Fruit fly (Drosophila melanogaster) whole organism, embryonic: ENCODE data around the gene Hsp22.

Experiments
- Adf1 ChIP-seq: fragments of 200-800 bp; sonication (Bioruptor generic); IDR thresholded peaks from 2 replicates; pipeline ENCODE4 v1.3.6; 2022; ENCODE audit warnings: missing biosample characterization, missing genetic modification characterization
- Aef1 ChIP-seq: fragments of 200-800 bp; sonication (Bioruptor generic); IDR thresholded peaks from 3 replicates; pipeline ENCODE4 v1.3.6; 2022; ENCODE audit warnings: missing biosample characterization, missing genetic modification characterization
- CG1024 ChIP-seq: fragments of 200-800 bp; sonication (Bioruptor generic); IDR thresholded peaks from 2 replicates; pipeline ENCODE4 v1.3.6; 2022; ENCODE audit warnings: missing biosample characterization, missing genetic modification characterization
- CG10565 ChIP-seq: fragments of 200-800 bp; sonication (Bioruptor generic); optimal IDR thresholded peaks from 3 replicates; lab custom pipeline; 2016; ENCODE audit warnings: missing biosample characterization, mild to moderate bottlenecking, missing genetic modification characterization
- CG12219 ChIP-seq: fragments of 200-800 bp; sonication (Bioruptor generic); optimal IDR thresholded peaks from 3 replicates; lab custom pipeline; 2018; ENCODE audit warnings: missing biosample characterization, mild to moderate bottlenecking, missing genetic modification characterization
- CG12391 ChIP-seq: fragments of 200-800 bp; sonication (Bioruptor generic); optimal IDR thresholded peaks from 3 replicates; lab custom pipeline; 2018; ENCODE audit warnings: missing biosample characterization, mild to moderate bottlenecking, missing genetic modification characterization, moderate library complexity
- CG13123 ChIP-seq: fragments of 200-800 bp; sonication (Bioruptor generic); optimal IDR thresholded peaks from 2 replicates; lab custom pipeline; 2016; ENCODE audit warnings: missing biosample characterization, missing genetic modification characterization
- CG14965 ChIP-seq: fragments of 200-800 bp; sonication (Bioruptor generic); optimal IDR thresholded peaks from 2 replicates; lab custom pipeline; 2016; ENCODE audit warnings: missing biosample characterization, missing genetic modification characterization, borderline replicate concordance
- CG15514 ChIP-seq: fragments of 200-800 bp; sonication (Bioruptor generic); optimal IDR thresholded peaks from 3 replicates; lab custom pipeline; 2017; ENCODE audit warnings: missing biosample characterization, missing genetic modification characterization, mild to moderate bottlenecking, moderate library complexity, missing genetic modification reagents
- CG17359 ChIP-seq: fragments of 200-800 bp; sonication (Bioruptor generic); optimal IDR thresholded peaks from 3 replicates; lab custom pipeline; 2018; ENCODE audit warnings: missing biosample characterization, mild to moderate bottlenecking, missing genetic modification characterization, moderate library complexity
- CG17802 ChIP-seq: fragments of 200-800 bp; sonication (Bioruptor generic); optimal IDR thresholded peaks from 2 replicates; lab custom pipeline; 2018; ENCODE audit warnings: missing biosample characterization, mild to moderate bottlenecking, missing genetic modification characterization, moderate library complexity
- CG1792 ChIP-seq: fragments of 200-800 bp; sonication (Bioruptor generic); optimal IDR thresholded peaks from 2 replicates; lab custom pipeline; 2016; ENCODE audit warnings: missing biosample characterization, missing genetic modification characterization
- CG2202 ChIP-seq: fragments of 200-800 bp; sonication (Bioruptor generic); optimal IDR thresholded peaks from 2 replicates; lab custom pipeline; 2018; ENCODE audit warnings: missing biosample characterization, mild to moderate bottlenecking, missing genetic modification characterization
- CG2678 ChIP-seq: fragments of 200-800 bp; sonication (Bioruptor generic); optimal IDR thresholded peaks from 3 replicates; lab custom pipeline; 2019; ENCODE audit warnings: missing biosample characterization, mild to moderate bottlenecking, missing genetic modification characterization, moderate library complexity
- CG2712 ChIP-seq: fragments of 200-800 bp; optimal IDR thresholded peaks from 3 replicates; lab custom pipeline; 2019; ENCODE audit warnings: missing biosample characterization, mild to moderate bottlenecking, missing genetic modification characterization, moderate library complexity
- CG33213 ChIP-seq: fragments of 200-800 bp; sonication (Bioruptor generic); optimal IDR thresholded peaks from 3 replicates; lab custom pipeline; 2016; ENCODE audit warnings: missing biosample characterization, missing genetic modification characterization
- CG33557 ChIP-seq: fragments of 200-800 bp; sonication (Bioruptor generic); optimal IDR thresholded peaks from 2 replicates; lab custom pipeline; 2019; ENCODE audit warnings: missing biosample characterization, mild to moderate bottlenecking, missing genetic modification characterization, moderate library complexity
- CG3847 ChIP-seq: fragments of 200-800 bp; sonication (Bioruptor generic); IDR thresholded peaks from 2 replicates; pipeline ENCODE4 v1.3.6; 2022; ENCODE audit warnings: missing biosample characterization, missing genetic modification characterization
- CG5953 ChIP-seq: fragments of 200-800 bp; sonication (Bioruptor generic); IDR thresholded peaks from 2 replicates; pipeline ENCODE4 v1.3.6; 2022; ENCODE audit warnings: missing biosample characterization, missing genetic modification characterization
- CG6813 ChIP-seq: fragments of 200-800 bp; sonication (Bioruptor generic); optimal IDR thresholded peaks from 2 replicates; lab custom pipeline; 2017; ENCODE audit warnings: missing biosample characterization, missing genetic modification characterization, mild to moderate bottlenecking, moderate library complexity, missing genetic modification reagents
- CG7556 ChIP-seq: fragments of 200-800 bp; sonication (Bioruptor generic); optimal IDR thresholded peaks from 2 replicates; lab custom pipeline; 2017; ENCODE audit warnings: missing biosample characterization, mild to moderate bottlenecking, missing genetic modification characterization
- CG7928 ChIP-seq: fragments of 200-800 bp; sonication (Bioruptor generic); optimal IDR thresholded peaks from 2 replicates; lab custom pipeline; 2017; ENCODE audit warnings: missing biosample characterization, mild to moderate bottlenecking, missing genetic modification characterization
- CG8290 ChIP-seq, 3 experiments: fragments of 200-800 bp; sonication (Bioruptor generic); optimal IDR thresholded peaks; 2 replicates each; lab custom pipeline; 2016 to 2019; ENCODE audit warnings: missing biosample characterization in 3 of 3, missing genetic modification characterization in 3 of 3, mild to moderate bottlenecking in 2 of 3, moderate library complexity in 1 of 3
- CG8359 ChIP-seq: fragments of 200-800 bp; sonication (Bioruptor generic); optimal IDR thresholded peaks from 2 replicates; lab custom pipeline; 2017; ENCODE audit warnings: missing biosample characterization, mild to moderate bottlenecking, missing genetic modification characterization, borderline replicate concordance
- CrebB ChIP-seq: fragments of 200-800 bp; sonication (Bioruptor generic); optimal IDR thresholded peaks from 3 replicates; lab custom pipeline; 2018; ENCODE audit warnings: missing biosample characterization, mild to moderate bottlenecking, missing genetic modification characterization
- H2.0 ChIP-seq: fragments of 200-800 bp; sonication (Bioruptor generic); IDR thresholded peaks from 2 replicates; pipeline ENCODE4 v1.3.6; 2022; ENCODE audit warnings: missing biosample characterization, missing genetic modification characterization
- HHEX ChIP-seq: fragments of 200-800 bp; sonication (Bioruptor generic); optimal IDR thresholded peaks from 3 replicates; lab custom pipeline; 2017; ENCODE audit warnings: missing biosample characterization, mild to moderate bottlenecking, missing genetic modification characterization, missing genetic modification reagents
- Hand ChIP-seq: fragments of 200-800 bp; sonication (Bioruptor generic); optimal IDR thresholded peaks from 2 replicates; lab custom pipeline; 2017; ENCODE audit warnings: mild to moderate bottlenecking, missing biosample characterization, missing genetic modification reagents, missing genetic modification characterization
- Hmr ChIP-seq: fragments of 200-800 bp; sonication (Bioruptor generic); optimal IDR thresholded peaks from 3 replicates; lab custom pipeline; 2017; ENCODE audit warnings: mild to moderate bottlenecking, missing biosample characterization, missing genetic modification reagents, missing genetic modification characterization
- MBD-R2 ChIP-seq: fragments of 200-800 bp; sonication (Bioruptor generic); IDR thresholded peaks from 2 replicates; pipeline ENCODE4 v1.3.6; 2022; ENCODE audit warnings: missing biosample characterization, missing genetic modification characterization
- NC2β ChIP-seq: fragments of 200-800 bp; sonication (Bioruptor generic); optimal IDR thresholded peaks from 2 replicates; lab custom pipeline; 2016; ENCODE audit warnings: missing biosample characterization, missing genetic modification characterization
- NFAT ChIP-seq: fragments of 200-800 bp; sonication (Bioruptor generic); IDR thresholded peaks from 2 replicates; pipeline ENCODE4 v1.3.6; 2022; ENCODE audit warnings: missing biosample characterization, missing genetic modification characterization
- Nf-YC ChIP-seq: fragments of 200-800 bp; optimal IDR thresholded peaks from 3 replicates; lab custom pipeline; 2019; ENCODE audit warnings: missing biosample characterization, mild to moderate bottlenecking, missing genetic modification characterization, moderate library complexity
- Opbp ChIP-seq: fragments of 200-800 bp; sonication (Bioruptor generic); IDR thresholded peaks from 3 replicates; pipeline ENCODE4 v1.3.6; 2022; ENCODE audit warnings: missing biosample characterization, missing genetic modification characterization; ENCODE audit not compliant: partially characterized antibody
- Scr ChIP-seq: fragments of 200-800 bp; sonication (Bioruptor generic); IDR thresholded peaks from 2 replicates; pipeline ENCODE4 v1.3.6; 2022; ENCODE audit warnings: missing biosample characterization, missing genetic modification characterization; ENCODE audit not compliant: partially characterized antibody
- Usf ChIP-seq: fragments of 200-800 bp; sonication (Bioruptor generic); optimal IDR thresholded peaks from 2 replicates; lab custom pipeline; 2017; ENCODE audit warnings: missing genotype, missing biosample characterization, missing genetic modification characterization
- ato ChIP-seq: fragments of 200-800 bp; sonication (Bioruptor generic); IDR thresholded peaks from 2 replicates; pipeline ENCODE4 v1.3.6; 2022; ENCODE audit warnings: missing biosample characterization, missing genetic modification characterization; ENCODE audit not compliant: partially characterized antibody
- bowl ChIP-seq: fragments of 200-800 bp; sonication (Bioruptor generic); IDR thresholded peaks from 2 replicates; pipeline ENCODE4 v1.3.6; 2022; ENCODE audit warnings: missing biosample characterization, missing genetic modification characterization
- chn ChIP-seq: fragments of 200-800 bp; sonication (Bioruptor generic); optimal IDR thresholded peaks from 2 replicates; lab custom pipeline; 2016; ENCODE audit warnings: missing biosample characterization, missing genetic modification characterization
- crol ChIP-seq: fragments of 200-800 bp; sonication (Bioruptor generic); IDR thresholded peaks from 2 replicates; pipeline ENCODE4 v1.3.6; 2022; ENCODE audit warnings: missing biosample characterization, missing genetic modification characterization
- dimm ChIP-seq: fragments of 200-800 bp; sonication (Bioruptor generic); IDR thresholded peaks from 2 replicates; pipeline ENCODE4 v1.3.6; 2022; ENCODE audit warnings: missing biosample characterization, missing genetic modification characterization
- esg ChIP-seq: fragments of 200-800 bp; sonication (Bioruptor generic); conservative IDR thresholded peaks from 2 replicates; pipeline ENCODE4 v1.3.6; 2022; ENCODE audit warnings: missing biosample characterization, missing genetic modification characterization
- h ChIP-seq: fragments of >200 bp; optimal IDR thresholded peaks from 2 replicates; lab custom pipeline; 2017
- pros ChIP-seq: fragments of 200-800 bp; sonication (Bioruptor generic); optimal IDR thresholded peaks from 3 replicates; lab custom pipeline; 2019; ENCODE audit warnings: missing biosample characterization, mild to moderate bottlenecking, missing genetic modification characterization, moderate library complexity
- ro ChIP-seq: fragments of 200-800 bp; sonication (Bioruptor generic); IDR thresholded peaks from 2 replicates; pipeline ENCODE4 v1.3.6; 2022; ENCODE audit warnings: missing biosample characterization, missing genetic modification characterization
- scrt ChIP-seq: fragments of 200-800 bp; sonication (Bioruptor generic); optimal IDR thresholded peaks from 2 replicates; lab custom pipeline; 2018; ENCODE audit warnings: missing biosample characterization, mild to moderate bottlenecking, missing genetic modification characterization, moderate library complexity
- sima ChIP-seq: fragments of 200-800 bp; sonication (Bioruptor generic); optimal IDR thresholded peaks from 2 replicates; lab custom pipeline; 2016; ENCODE audit warnings: missing biosample characterization, missing genetic modification characterization
- tx ChIP-seq: fragments of 200-800 bp; sonication (Bioruptor generic); optimal IDR thresholded peaks from 2 replicates; lab custom pipeline; 2016; ENCODE audit warnings: missing biosample characterization, missing genetic modification characterization
- unc-4 ChIP-seq: fragments of 200-800 bp; sonication (Bioruptor generic); IDR thresholded peaks from 2 replicates; pipeline ENCODE4 v1.3.6; 2022; ENCODE audit warnings: missing biosample characterization, missing genetic modification characterization; ENCODE audit not compliant: partially characterized antibody

The Hsp22 gene

DNA sequence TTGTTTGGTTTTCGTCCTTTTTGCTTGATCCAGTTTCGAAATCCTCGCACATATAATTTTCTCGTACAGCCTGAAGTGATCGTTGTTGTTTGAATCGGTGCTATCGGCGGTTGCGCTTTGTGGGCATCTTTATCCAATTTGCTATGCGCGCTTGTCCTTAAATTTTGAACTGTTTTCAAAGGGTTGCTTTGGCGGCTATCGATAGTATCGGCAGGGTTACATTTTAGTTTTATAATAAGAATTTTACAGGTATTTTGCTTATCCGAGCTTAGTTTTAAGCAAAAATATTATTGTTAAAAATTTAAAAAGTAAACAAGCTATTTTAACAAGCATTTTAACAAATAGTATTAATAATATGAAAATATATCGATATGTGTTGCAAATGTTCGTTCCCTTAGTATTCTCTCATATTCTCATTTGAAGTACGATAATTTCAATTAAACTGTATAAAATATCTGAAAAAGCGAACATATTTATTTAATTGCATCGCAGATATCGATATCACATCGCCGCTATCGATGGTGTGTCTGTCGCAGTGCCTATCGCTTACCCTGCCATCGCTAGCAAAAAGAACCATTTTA, 5.8 kb upstream of the Hsp22 start, which contains the start of the genes Klp67A and CG4452 (continued):
- TF ChIP-seq CG2678 (tag; lab: Kevin White, UChicago) (no peak), CG8290 (GFP tag; optimal IDR thresholded peaks at IDR 0.05; lab: Kevin White, UChicago) (peak; percentile 43), CG8290 (tag; optimal IDR thresholded peaks at IDR 0.05; lab: Kevin White, UChicago) (peak in 1 of 2 experiments; percentile 63), CG1024 (GFP tag; lab: Robert Waterston, UW) (no peak), dimm (GFP tag; lab: Robert Waterston, UW) (no peak), Nf-YC (tag; lab: Kevin White, UChicago) (peak; percentile 59), CG33213 (GFP tag; lab: Kevin White, UChicago) (no peak), CG8359 (GFP tag; lab: Kevin White, UChicago) (no peak), NFAT (GFP tag; lab: Robert Waterston, UW) (no peak), CG33557 (peak; percentile 55), CG2202 (no peak), Hand (GFP tag; lab: Kevin White, UChicago) (no peak), tx (no peak), scrt (no peak), CG12219 (GFP tag; lab: Kevin White, UChicago) (no peak), bowl (no peak), ro (GFP tag; lab: Robert Waterston, UW) (no peak), chn (GFP tag; lab: Kevin White, UChicago) (no peak), CG2712 (tag; lab: Kevin White, UChicago) (peak; percentile 74), CG15514 (GFP tag; lab: Kevin White, UChicago) (peak; percentile 74), pros (GFP tag; lab: Kevin White, UChicago) (no peak), CG14965 (GFP tag; lab: Kevin White, UChicago) (no peak), Scr (GFP tag; lab: Robert Waterston, UW) (peak; percentile 97), CG17802 (tag; lab: Kevin White, UChicago) (no peak), CG6813 (no peak), esg (GFP tag; lab: Robert Waterston, UW) (0 out of 2 replicates have a peak, but pooled peaks have one; percentile 12), Adf1 (no peak; the same call in 1 of the 2 replicates), crol (GFP tag; lab: Robert Waterston, UW) (no peak), CG5953 (GFP tag; lab: Robert Waterston, UW) (no peak), CG13123 (no peak), ato (GFP tag; lab: Robert Waterston, UW) (peak; percentile 75), CG7928 (GFP tag; lab: Kevin White, UChicago) (peak; percentile 12), MBD-R2 (GFP tag; lab: Robert Waterston, UW) (0 out of 2 replicates have a peak, but pooled peaks have one; percentile 37), sima (GFP tag; lab: Kevin White, UChicago) (no peak), CG1792 (no peak), H2.0 (no peak), unc-4 (GFP tag; lab: Robert Waterston, UW) (peak; percentile 93), Opbp (GFP tag; lab: Robert Waterston, UW) (peak; percentile 85), NC2β (no peak), h (lab: Kevin White, UChicago) (no peak), Aef1 (GFP tag; lab: Robert Waterston, UW) (no peak), CG3847 (GFP tag; lab: Robert Waterston, UW) (peak; percentile 39; the same call in 1 of the 2 replicates), Usf (GFP tag; lab: Kevin White, UChicago) (no peak), CG12391 (tag; lab: Kevin White, UChicago) (peak; percentile 76), CrebB (tag; lab: Kevin White, UChicago) (no peak), CG10565 (no peak), HHEX (GFP tag; lab: Kevin White, UChicago) (no peak), CG17359 (tag; lab: Kevin White, UChicago) (peak; percentile 4), Hmr (GFP tag; lab: Kevin White, UChicago) (no peak), CG7556 (peak; percentile 34)
